Worm (Caenorhabditis elegans): ENCODE data around the gene str-116.

Gene str-116

DNA sequence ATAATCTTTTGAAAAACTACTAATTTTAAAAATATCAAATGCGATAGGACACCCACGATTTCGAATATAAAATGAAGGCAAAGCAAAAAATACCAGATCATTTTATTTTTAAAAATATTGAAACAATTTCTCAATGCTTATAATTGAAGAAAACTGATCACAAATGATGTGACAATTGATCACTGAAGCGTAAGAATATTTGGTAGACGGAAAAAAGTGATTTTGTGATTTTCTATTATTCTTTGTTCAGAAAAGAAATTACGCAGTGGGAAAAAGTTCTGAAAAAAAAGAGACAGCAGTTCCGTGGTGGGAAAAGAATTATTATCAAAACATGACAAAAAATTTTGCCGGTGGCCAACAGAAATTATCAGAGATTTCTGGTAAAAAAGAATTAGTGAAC lies 31.9 kb downstream of the str-116 start, which contains the start of gene T03F7.5:
T03F7.5 (minus strand) TSS at position 101 of the 400 bp plus-strand sequence.
- TF ChIP-seq xbp-1 (tag; optimal IDR thresholded peaks at IDR 0.05) (no peak), efl-1 (optimal IDR thresholded peaks at IDR 0.05) (no peak), efl-1 (GFP tag; optimal IDR thresholded peaks at IDR 0.05 in 1 of 2) (peak in 1 of 2 experiments; percentile 7), alr-1 (tag; optimal IDR thresholded peaks at IDR 0.05; ENCODE audit: borderline replicate concordance) (no peak), zag-1 (tag; optimal IDR thresholded peaks at IDR 0.05) (no peak)

- TF ChIP-seq nhr-84 (tag; optimal IDR thresholded peaks at IDR 0.05) (no peak), blmp-1 (tag; optimal IDR thresholded peaks at IDR 0.05) (no peak), vab-15 (tag; optimal IDR thresholded peaks at IDR 0.05) (no peak), ceh-8 (GFP tag; optimal IDR thresholded peaks at IDR 0.05) (no peak), alr-1 (tag; optimal IDR thresholded peaks at IDR 0.05; ENCODE audit: borderline replicate concordance) (no peak), lin-35 (GFP tag; optimal IDR thresholded peaks at IDR 0.05) (no peak), jun-1 (tag; optimal IDR thresholded peaks at IDR 0.05) (peak; percentile 54), C16A3.4 (tag; optimal IDR thresholded peaks at IDR 0.05) (no peak)
Observed at ce11 chrV:11299406-11299805, 32.6 kb downstream of the str-116 start.

DNA sequence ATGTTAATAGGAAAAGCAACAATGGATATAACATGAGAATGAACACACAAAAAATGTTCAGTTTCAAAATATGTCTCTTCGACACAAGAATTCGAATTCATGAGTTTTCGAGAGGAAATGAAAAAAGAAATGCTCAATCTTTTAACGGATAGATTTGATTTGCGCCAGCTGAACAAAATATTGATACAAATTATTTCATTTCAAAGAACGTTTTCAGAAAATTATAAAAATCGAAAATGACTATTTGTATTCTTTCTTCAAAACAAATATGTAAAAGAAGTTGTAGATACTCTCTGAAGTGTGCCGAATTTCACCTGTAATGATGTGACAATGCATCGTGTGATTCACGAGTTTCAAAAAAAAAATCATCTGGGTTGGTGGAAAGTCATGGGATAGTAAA lies 33.8 kb downstream of the str-116 start, which contains the start of gene srh-47:
srh-47 (minus strand) TSS at position 101 of the 400 bp plus-strand sequence.
- TF ChIP-seq sup-37 (GFP tag; optimal IDR thresholded peaks at IDR 0.05) (no peak), mep-1 (tag; optimal IDR thresholded peaks at IDR 0.05) (no peak), aha-1 (tag; optimal IDR thresholded peaks at IDR 0.05) (no peak), pqm-1 (tag; optimal IDR thresholded peaks at IDR 0.05) (no peak), lin-13 (GFP tag; optimal IDR thresholded peaks at IDR 0.05) (no peak), C16A3.4 (tag; optimal IDR thresholded peaks at IDR 0.05) (no peak)

DNA sequence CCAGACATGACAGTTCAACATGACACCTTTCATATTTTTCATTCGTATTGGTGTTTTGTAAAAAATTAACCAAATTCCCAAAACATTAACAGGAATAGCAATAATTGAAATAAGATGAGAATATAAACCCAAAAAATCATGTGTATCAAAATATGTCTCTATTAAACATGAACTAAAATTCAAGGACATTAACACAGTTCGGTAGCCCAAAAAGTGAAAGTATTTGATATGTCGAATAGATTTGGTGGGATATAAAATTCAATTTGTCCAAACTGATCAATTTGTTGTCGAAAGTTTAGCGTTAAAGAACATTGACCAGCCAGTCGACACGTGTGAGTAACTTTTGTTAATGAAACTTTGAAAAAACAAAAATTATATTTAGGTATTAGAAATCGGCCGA lies 35.9 kb downstream of the str-116 start, which contains the start of gene srh-46:
srh-46 (minus strand) TSS at position 189 of the 400 bp plus-strand sequence.
- TF ChIP-seq blmp-1 (tag; optimal IDR thresholded peaks at IDR 0.05) (peak; percentile 89), sox-4 (tag; optimal IDR thresholded peaks at IDR 0.05) (no peak)

- TF ChIP-seq nhr-237 (tag; optimal IDR thresholded peaks at IDR 0.05), result no peak
- TF ChIP-seq snu-23 (GFP tag; optimal IDR thresholded peaks at IDR 0.05), result no peak
- TF ChIP-seq mep-1 (tag; optimal IDR thresholded peaks at IDR 0.05), result no peak
- no peak for TF ChIP-seq ztf-11 (tag; optimal IDR thresholded peaks at IDR 0.05)
- no peak for TF ChIP-seq F16B12.6 (tag; optimal IDR thresholded peaks at IDR 0.05)
- no peak for TF ChIP-seq alr-1 (tag; optimal IDR thresholded peaks at IDR 0.05; ENCODE audit: borderline replicate concordance)
- no peak for TF ChIP-seq mab-9 (GFP tag; IDR thresholded peaks at IDR 0.05)
- no peak for TF ChIP-seq ets-5 (GFP tag; IDR thresholded peaks at IDR 0.05)
- no peak for TF ChIP-seq unc-130 (tag; optimal IDR thresholded peaks at IDR 0.05)
- no peak for TF ChIP-seq nhr-90 (tag; optimal IDR thresholded peaks at IDR 0.05; ENCODE audit: poor library complexity)
- no peak for TF ChIP-seq xbp-1 (tag; optimal IDR thresholded peaks at IDR 0.05)
- no peak for TF ChIP-seq fos-1 (tag; optimal IDR thresholded peaks at IDR 0.05)
- no peak for TF ChIP-seq ceh-90 (tag; optimal IDR thresholded peaks at IDR 0.05)
- no peak for TF ChIP-seq ztf-4 (tag; optimal IDR thresholded peaks at IDR 0.05)
- TF ChIP-seq nhr-28 (tag; optimal IDR thresholded peaks at IDR 0.05), result no peak
- TF ChIP-seq snpc-4 (tag; optimal IDR thresholded peaks at IDR 0.05), result no peak
- TF ChIP-seq nhr-47 (tag; optimal IDR thresholded peaks at IDR 0.05), result no peak
- TF ChIP-seq lsy-2 (tag; optimal IDR thresholded peaks at IDR 0.05), result no peak
- no peak for TF ChIP-seq lin-14 (GFP tag; optimal IDR thresholded peaks at IDR 0.05)
Observed at ce11 chrV:11304200-11304599, 37.4 kb downstream of the str-116 start.

DNA sequence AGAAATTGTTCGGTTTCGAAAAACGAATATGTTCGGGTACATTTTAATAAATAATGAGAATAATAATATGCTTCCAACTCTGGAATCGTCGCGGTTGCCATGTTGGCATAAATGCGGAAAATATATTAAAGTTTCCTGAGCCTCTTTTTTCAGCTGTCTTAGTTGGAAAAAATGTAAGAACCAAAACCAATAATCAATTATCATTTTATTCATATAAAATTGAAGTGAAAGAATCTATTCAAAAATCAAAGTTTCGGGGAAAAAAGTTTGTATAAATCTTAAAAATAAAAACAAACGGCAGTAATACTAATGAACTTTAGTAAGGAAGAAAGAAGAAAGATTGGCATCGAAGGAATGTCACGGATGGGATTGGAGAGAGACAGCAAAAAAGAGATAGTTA lies 38.1 kb downstream of the str-116 start, which contains the start of gene srh-45:
srh-45 (minus strand) TSS at position 101 of the 400 bp plus-strand sequence.
- TF ChIP-seq nhr-76 (tag; optimal IDR thresholded peaks at IDR 0.05) (no peak), efl-1 (optimal IDR thresholded peaks at IDR 0.05) (no peak), efl-1 (GFP tag; optimal IDR thresholded peaks at IDR 0.05 in 1 of 2) (no peak), unc-86 (tag; optimal IDR thresholded peaks at IDR 0.05) (no peak), lsy-2 (tag; optimal IDR thresholded peaks at IDR 0.05) (no peak), unc-30 (tag; optimal IDR thresholded peaks at IDR 0.05) (no peak), fkh-4 (tag; optimal IDR thresholded peaks at IDR 0.05; ENCODE audit: borderline replicate concordance) (no peak), grh-1 (GFP tag; IDR thresholded peaks at IDR 0.05) (no peak), elt-3 (tag; optimal IDR thresholded peaks at IDR 0.05) (no peak), Y116A8C.19 (tag; optimal IDR thresholded peaks at IDR 0.05; ENCODE audit: borderline replicate concordance) (no peak), C04F5.9 (tag; optimal IDR thresholded peaks at IDR 0.05) (no peak), ces-1 (GFP tag; optimal IDR thresholded peaks at IDR 0.05) (no peak), ets-5 (GFP tag; IDR thresholded peaks at IDR 0.05) (no peak), tbx-2 (tag; optimal IDR thresholded peaks at IDR 0.05) (no peak), aha-1 (tag; optimal IDR thresholded peaks at IDR 0.05) (no peak), ceh-90 (tag; optimal IDR thresholded peaks at IDR 0.05) (no peak)
